Comparison of ENCODE assay signal across 1 worm cellular context in genomic region chrX:11299642-11300307, ce11.
A peak's percentile ranks its signal among the peaks of the same experiment; 100 is the strongest.
TF ChIP-seq lines count a peak whose summit lies in the region.

Gene snrp-40.1 (minus strand): TSS chrX:11299784.
Gene F08G12.3 (plus strand): TSS chrX:11300257.

TF ChIP-seq in whole organism, L4 larva, 104 proteins besides CTCF, POLR2A, EP300 and RAD21 (continued from another document):
- no peak for TF ChIP-seq daf-19 (GFP tag; conservative IDR thresholded peaks at IDR 0.05; lab: Robert Waterston, UW)
- no peak for TF ChIP-seq nhr-111 (GFP tag; optimal IDR thresholded peaks at IDR 0.05; lab: Kevin White, UChicago)
- peak; percentile 89 for TF ChIP-seq dve-1 (tag; optimal IDR thresholded peaks at IDR 0.05; lab: Kevin White, UChicago; ENCODE audit: insufficient read depth)
- no peak for TF ChIP-seq pha-4 (GFP tag; IDR thresholded peaks at IDR 0.05; lab: Robert Waterston, UW)
- TF ChIP-seq pha-4 (tag; optimal IDR thresholded peaks at IDR 0.05; lab: Kevin White, UChicago) = no peak
- no peak for TF ChIP-seq lin-15B (tag; optimal IDR thresholded peaks at IDR 0.05; lab: Kevin White, UChicago)
- TF ChIP-seq arid-1 (GFP tag; conservative IDR thresholded peaks at IDR 0.05; lab: Robert Waterston, UW) = peak; percentile 47; the same call in 1 of the 2 replicates
- TF ChIP-seq nhr-11 (tag; optimal IDR thresholded peaks at IDR 0.05; lab: Kevin White, UChicago) = peak; percentile 94
- TF ChIP-seq mxl-3 (GFP tag; optimal IDR thresholded peaks at IDR 0.05; lab: Kevin White, UChicago) = peak; percentile 93
- TF ChIP-seq lir-3 (tag; optimal IDR thresholded peaks at IDR 0.05; lab: Kevin White, UChicago) = no peak
- TF ChIP-seq pqm-1 (tag; optimal IDR thresholded peaks at IDR 0.05; lab: Kevin White, UChicago) = peak; percentile 70
- TF ChIP-seq gei-8 (GFP tag; optimal IDR thresholded peaks at IDR 0.05; lab: Kevin White, UChicago) = no peak
- 0 out of 2 replicates have a peak, but pooled peaks have one; percentile 33 for TF ChIP-seq ceh-20 (GFP tag; IDR thresholded peaks at IDR 0.05; lab: Robert Waterston, UW)
- no peak for TF ChIP-seq zip-11 (GFP tag; IDR thresholded peaks at IDR 0.05; lab: Robert Waterston, UW)
- TF ChIP-seq sdz-12 (GFP tag; optimal IDR thresholded peaks at IDR 0.05; lab: Kevin White, UChicago) = no peak
- TF ChIP-seq nhr-77 (tag; optimal IDR thresholded peaks at IDR 0.05; lab: Kevin White, UChicago) = peak; percentile 78
- TF ChIP-seq F44E2.7 (GFP tag; IDR thresholded peaks at IDR 0.05; lab: Robert Waterston, UW) = no peak
- no peak for TF ChIP-seq lin-29 (GFP tag; IDR thresholded peaks at IDR 0.05; lab: Robert Waterston, UW)
- TF ChIP-seq nhr-10 (tag; optimal IDR thresholded peaks at IDR 0.05; lab: Kevin White, UChicago) = no peak
- TF ChIP-seq ctbp-1 (GFP tag; IDR thresholded peaks at IDR 0.05; lab: Robert Waterston, UW) = no peak; the same call in 1 of the 2 replicates
